ENCODE assay signal across 4 fruit fly cellular contexts in genomic region chr3R:22533973-22534931, dm6.
TF ChIP-seq lines count a peak whose summit lies in the region.

No protein-coding gene starts in this region.

TF ChIP-seq in whole organism, adult, 20 proteins besides CTCF, POLR2A, EP300 and RAD21:
- no peak for TF ChIP-seq CG11617 (GFP tag; optimal IDR thresholded peaks at IDR 0.05; lab: Kevin White, UChicago)
- no peak for TF ChIP-seq cnc (optimal IDR thresholded peaks at IDR 0.05; lab: Kevin White, UChicago)
- TF ChIP-seq tj (GFP tag; optimal IDR thresholded peaks at IDR 0.05; lab: Kevin White, UChicago), result peak; percentile 97

TF ChIP-seq in whole organism, prepupa, 60 proteins besides CTCF, POLR2A, EP300 and RAD21:
- TF ChIP-seq fd59A (GFP tag; optimal IDR thresholded peaks at IDR 0.05; lab: Kevin White, UChicago) (no peak), Eip78C (GFP tag; lab: Kevin White, UChicago) (peak; percentile 53), dsx (GFP tag; optimal IDR thresholded peaks at IDR 0.05; lab: Kevin White, UChicago; ENCODE audit: poor library complexity, severe bottlenecking) (peak; percentile 73), CG6854 (GFP tag; optimal IDR thresholded peaks at IDR 0.05; lab: Kevin White, UChicago) (no peak), Hr38 (GFP tag; optimal IDR thresholded peaks at IDR 0.05; lab: Kevin White, UChicago) (no peak), CG8632 (GFP tag; optimal IDR thresholded peaks at IDR 0.05; lab: Kevin White, UChicago) (no peak), CG6276 (GFP tag; optimal IDR thresholded peaks at IDR 0.05; lab: Kevin White, UChicago) (no peak), Sox102F (GFP tag; optimal IDR thresholded peaks at IDR 0.05; lab: Kevin White, UChicago) (peak; percentile 5)
TF ChIP-seq in whole organism, prepupa: peak in this region for 3.

TF ChIP-seq in whole organism, pupa, 21 proteins besides CTCF, POLR2A, EP300 and RAD21:
- TF ChIP-seq EcR (GFP tag; optimal IDR thresholded peaks at IDR 0.05; lab: Kevin White, UChicago), result peak; percentile 82
- no peak for TF ChIP-seq CG32121 (GFP tag; IDR thresholded peaks at IDR 0.05; lab: Robert Waterston, UW)

TF ChIP-seq in whole organism, wandering third instar larva, 38 proteins besides CTCF, POLR2A, EP300 and RAD21:
- peak; percentile 58 for TF ChIP-seq fru (GFP tag; optimal IDR thresholded peaks at IDR 0.05; lab: Kevin White, UChicago)
- no peak for TF ChIP-seq pan (optimal IDR thresholded peaks at IDR 0.05; lab: Kevin White, UChicago)
- no peak for TF ChIP-seq dl (GFP tag; optimal IDR thresholded peaks at IDR 0.05; lab: Kevin White, UChicago; ENCODE audit: insufficient read depth in 1 of 2, partially characterized antibody in 2 of 2)
- no peak for TF ChIP-seq sv (GFP tag; optimal IDR thresholded peaks at IDR 0.05; lab: Kevin White, UChicago)
- no peak for TF ChIP-seq h (GFP tag; optimal IDR thresholded peaks at IDR 0.05; lab: Kevin White, UChicago)
- no peak for TF ChIP-seq lola (GFP tag; optimal IDR thresholded peaks at IDR 0.05; lab: Kevin White, UChicago)
- peak; percentile 4 for TF ChIP-seq psq (GFP tag; optimal IDR thresholded peaks at IDR 0.05; lab: Kevin White, UChicago)
